Fruit fly (Drosophila melanogaster): Measurements from ENCODE around the gene mbf1.

mbf1 gene

dm6 chr3L:16563361-16563760 lies 10.9 kb upstream of the mbf1 start (continued):
- no peak for TF ChIP-seq Dek (tag; optimal IDR thresholded peaks at IDR 0.05)
- TF ChIP-seq Opbp (GFP tag; IDR thresholded peaks at IDR 0.05; ENCODE audit: partially characterized antibody): 0 out of 3 replicates have a peak, but pooled peaks have one; percentile 8
- no peak for TF ChIP-seq bowl (GFP tag; IDR thresholded peaks at IDR 0.05)
- peak; percentile 54 for TF ChIP-seq Bgb (GFP tag; IDR thresholded peaks at IDR 0.05; ENCODE audit: partially characterized antibody)
- peak; percentile 4; the same call in 1 of the 2 replicates for TF ChIP-seq lmd (GFP tag; IDR thresholded peaks at IDR 0.05)
- TF ChIP-seq Hmr (GFP tag; optimal IDR thresholded peaks at IDR 0.05): peak; percentile 25
- TF ChIP-seq Vsx1 (GFP tag; optimal IDR thresholded peaks at IDR 0.05): no peak
- TF ChIP-seq CTCF (GFP tag; optimal IDR thresholded peaks at IDR 0.05): peak; percentile 95
- peak; percentile 29; the same call in 2 of the 3 replicates for TF ChIP-seq tgo (GFP tag; IDR thresholded peaks at IDR 0.05)
- peak; percentile 34 for TF ChIP-seq stwl (tag; optimal IDR thresholded peaks at IDR 0.05)
- no peak for TF ChIP-seq cg (GFP tag; optimal IDR thresholded peaks at IDR 0.05)
- TF ChIP-seq Hr51 (GFP tag; optimal IDR thresholded peaks at IDR 0.05): no peak
- no peak for TF ChIP-seq Lim3 (GFP tag; IDR thresholded peaks at IDR 0.05)
- peak; percentile 21; the same call in 1 of the 3 replicates for TF ChIP-seq knrl (GFP tag; IDR thresholded peaks at IDR 0.05; ENCODE audit: partially characterized antibody)
- TF ChIP-seq CG34422 (GFP tag; IDR thresholded peaks at IDR 0.05): peak; percentile 7; the same call in 1 of the 3 replicates
- peak; percentile 92 for TF ChIP-seq E2f2 (GFP tag; IDR thresholded peaks at IDR 0.05)

- TF ChIP-seq CG12299 (tag; optimal IDR thresholded peaks at IDR 0.05) (no peak), row (GFP tag; IDR thresholded peaks at IDR 0.05) (peak; percentile 49), BEAF-32 (GFP tag; optimal IDR thresholded peaks at IDR 0.05) (no peak), CG30020 (tag; optimal IDR thresholded peaks at IDR 0.05) (no peak), CG14860 (GFP tag; IDR thresholded peaks at IDR 0.05; ENCODE audit: partially characterized antibody) (no peak), hkb (optimal IDR thresholded peaks at IDR 0.05) (no peak), hkb (GFP tag; IDR thresholded peaks at IDR 0.05) (peak; percentile 49; the same call in 1 of the 2 replicates), CG12219 (GFP tag; optimal IDR thresholded peaks at IDR 0.05) (no peak), CG1792 (GFP tag; optimal IDR thresholded peaks at IDR 0.05) (no peak), Ada2b (GFP tag; IDR thresholded peaks at IDR 0.05) (0 out of 2 replicates have a peak, but pooled peaks have one; percentile 15), ci (GFP tag; IDR thresholded peaks at IDR 0.05) (peak; percentile 31; the same call in 1 of the 3 replicates), CG14667 (GFP tag; IDR thresholded peaks at IDR 0.05) (no peak), corto (GFP tag; optimal IDR thresholded peaks at IDR 0.05) (no peak), NC2β (GFP tag; optimal IDR thresholded peaks at IDR 0.05) (no peak), CG6813 (GFP tag; optimal IDR thresholded peaks at IDR 0.05) (no peak), CG7928 (GFP tag; optimal IDR thresholded peaks at IDR 0.05) (no peak), pan (optimal IDR thresholded peaks at IDR 0.05) (no peak), pan (GFP tag; optimal IDR thresholded peaks at IDR 0.05 in 1 of 2, IDR thresholded peaks at IDR 0.05 in 1 of 2) (peak in 1 of 2 experiments; percentile 25), CG14050 (GFP tag; IDR thresholded peaks at IDR 0.05) (no peak), CG7271 (tag; optimal IDR thresholded peaks at IDR 0.05) (no peak), Hsf (GFP tag; optimal IDR thresholded peaks at IDR 0.05) (peak; percentile 12), CG12391 (tag; optimal IDR thresholded peaks at IDR 0.05) (peak; percentile 29), CG15073 (GFP tag; optimal IDR thresholded peaks at IDR 0.05) (no peak), Fer2 (tag; optimal IDR thresholded peaks at IDR 0.05) (no peak), Atf6 (GFP tag; IDR thresholded peaks at IDR 0.05) (peak; percentile 25; the same call in 1 of the 2 replicates), eyg (GFP tag; optimal IDR thresholded peaks at IDR 0.05) (no peak), Dref (GFP tag; IDR thresholded peaks at IDR 0.05) (no peak), CG3847 (GFP tag; IDR thresholded peaks at IDR 0.05) (no peak), al (GFP tag; IDR thresholded peaks at IDR 0.05) (no peak), sr (GFP tag; IDR thresholded peaks at IDR 0.05) (no peak), CG8388 (GFP tag; optimal IDR thresholded peaks at IDR 0.05) (no peak), CG10274 (GFP tag; optimal IDR thresholded peaks at IDR 0.05) (no peak), Vsx1 (GFP tag; optimal IDR thresholded peaks at IDR 0.05) (no peak), Nf-YB (GFP tag; optimal IDR thresholded peaks at IDR 0.05) (no peak), Ets97D (GFP tag; optimal IDR thresholded peaks at IDR 0.05) (no peak), sens (GFP tag) (peak; percentile 68)
Measured at dm6 chr3L:16566093-16566492, 8.1 kb upstream of the mbf1 start.

All from whole organism, embryonic.